Fruit fly (Drosophila melanogaster): ENCODE measurements around the gene Trc8.
A peak's percentile ranks its signal among the peaks of the same experiment; 100 is the strongest.

Trc8 gene

dm6 chr3R:29522164-29522563 lies 18.6 kb upstream of the Trc8 start (continued):
- peak; percentile 22; the same call in 1 of the 2 replicates for TF ChIP-seq Rx (GFP tag; IDR thresholded peaks at IDR 0.05)
- peak; percentile 24 for TF ChIP-seq Abd-B (GFP tag; optimal IDR thresholded peaks at IDR 0.05)
- TF ChIP-seq lov (optimal IDR thresholded peaks at IDR 0.05), result no peak
- peak; percentile 56; the same call in 1 of the 3 replicates for TF ChIP-seq lov (GFP tag; IDR thresholded peaks at IDR 0.05)
- TF ChIP-seq dan (GFP tag; IDR thresholded peaks at IDR 0.05), result peak; percentile 62; the same call in 1 of the 2 replicates
- peak; percentile 30 for TF ChIP-seq Asciz (GFP tag; optimal IDR thresholded peaks at IDR 0.05)
- TF ChIP-seq gcm2 (GFP tag; optimal IDR thresholded peaks at IDR 0.05), result no peak
- 0 out of 2 replicates have a peak, but pooled peaks have one; percentile 10 for TF ChIP-seq E2f2 (GFP tag; IDR thresholded peaks at IDR 0.05)
- TF ChIP-seq phol (tag; optimal IDR thresholded peaks at IDR 0.05), result peak; percentile 74
- TF ChIP-seq jing (GFP tag; optimal IDR thresholded peaks at IDR 0.05), result peak; percentile 34
- TF ChIP-seq CG4820 (GFP tag; optimal IDR thresholded peaks at IDR 0.05), result peak; percentile 73
- TF ChIP-seq unc-4 (GFP tag; IDR thresholded peaks at IDR 0.05; ENCODE audit: partially characterized antibody), result no peak
- TF ChIP-seq Ssrp (tag; optimal IDR thresholded peaks at IDR 0.05), result peak; percentile 54
- TF ChIP-seq CG10267 (tag; optimal IDR thresholded peaks at IDR 0.05), result peak; percentile 75
- TF ChIP-seq Xbp1 (GFP tag; optimal IDR thresholded peaks at IDR 0.05), result peak; percentile 6
- TF ChIP-seq otp (GFP tag; IDR thresholded peaks at IDR 0.05), result peak; percentile 67; the same call in 2 of the 3 replicates
- no peak for TF ChIP-seq CG16779 (GFP tag; IDR thresholded peaks at IDR 0.05)
- TF ChIP-seq CG34422 (GFP tag; IDR thresholded peaks at IDR 0.05), result peak; percentile 56; the same call in 2 of the 3 replicates
- TF ChIP-seq Chrac-16 (GFP tag; optimal IDR thresholded peaks at IDR 0.05), result peak; percentile 64
- TF ChIP-seq danr (GFP tag; IDR thresholded peaks at IDR 0.05), result peak; percentile 33; the same call in 1 of the 2 replicates
- TF ChIP-seq nerfin-1 (tag; optimal IDR thresholded peaks at IDR 0.05), result peak; percentile 46
- peak; percentile 46 for TF ChIP-seq gcm (GFP tag; optimal IDR thresholded peaks at IDR 0.05)
- TF ChIP-seq CG9727 (GFP tag; optimal IDR thresholded peaks at IDR 0.05), result peak; percentile 74
- TF ChIP-seq CG16815 (GFP tag; optimal IDR thresholded peaks at IDR 0.05), result peak; percentile 41
- TF ChIP-seq ken (GFP tag; IDR thresholded peaks at IDR 0.05), result 0 out of 3 replicates have a peak, but pooled peaks have one; percentile 24
- no peak for TF ChIP-seq gfzf (GFP tag; optimal IDR thresholded peaks at IDR 0.05)
- peak; percentile 47 for TF ChIP-seq CoRest (tag; optimal IDR thresholded peaks at IDR 0.05)
- TF ChIP-seq GATAe (GFP tag; conservative IDR thresholded peaks at IDR 0.05), result no peak
- peak in 1 of 2 experiments; percentile 49 for TF ChIP-seq eve (GFP tag; optimal IDR thresholded peaks at IDR 0.05)
- peak; percentile 28 for TF ChIP-seq MTF-1 (GFP tag; optimal IDR thresholded peaks at IDR 0.05; ENCODE audit: borderline replicate concordance)
- peak; percentile 44 for TF ChIP-seq CG10209 (GFP tag; optimal IDR thresholded peaks at IDR 0.05)
- TF ChIP-seq Six4 (GFP tag; optimal IDR thresholded peaks at IDR 0.05), result peak; percentile 45
- peak; percentile 43 for TF ChIP-seq onecut (GFP tag; IDR thresholded peaks at IDR 0.05)
- TF ChIP-seq CG31388 (GFP tag; optimal IDR thresholded peaks at IDR 0.05), result peak; percentile 36
- peak; percentile 15 for TF ChIP-seq CG8359 (GFP tag; optimal IDR thresholded peaks at IDR 0.05; ENCODE audit: borderline replicate concordance)
- no peak for TF ChIP-seq Hand (GFP tag; optimal IDR thresholded peaks at IDR 0.05)
- 0 out of 2 replicates have a peak, but pooled peaks have one; percentile 11 for TF ChIP-seq CG5953 (GFP tag; IDR thresholded peaks at IDR 0.05)
- TF ChIP-seq unpg (GFP tag; optimal IDR thresholded peaks at IDR 0.05), result peak; percentile 58
- peak; percentile 1 for TF ChIP-seq CG1529 (GFP tag; optimal IDR thresholded peaks at IDR 0.05)
- TF ChIP-seq seq (GFP tag; IDR thresholded peaks at IDR 0.05), result peak; percentile 22; the same call in 1 of the 2 replicates
- peak; percentile 8; the same call in 1 of the 2 replicates for TF ChIP-seq ranshi (GFP tag; IDR thresholded peaks at IDR 0.05)
- TF ChIP-seq CG9817 (tag; optimal IDR thresholded peaks at IDR 0.05), result no peak
- TF ChIP-seq CG2875 (GFP tag; optimal IDR thresholded peaks at IDR 0.05), result peak; percentile 12
- TF ChIP-seq Gsc (GFP tag; IDR thresholded peaks at IDR 0.05), result no peak
- peak; percentile 49 for TF ChIP-seq Sox102F (GFP tag; optimal IDR thresholded peaks at IDR 0.05)
- peak; percentile 7 for TF ChIP-seq CG12155 (GFP tag; optimal IDR thresholded peaks at IDR 0.05)
- TF ChIP-seq sens-2 (GFP tag; IDR thresholded peaks at IDR 0.05), result 0 out of 2 replicates have a peak, but pooled peaks have one; percentile 26
- TF ChIP-seq CG1602 (GFP tag; optimal IDR thresholded peaks at IDR 0.05), result peak; percentile 5
- peak; percentile 32; the same call in 1 of the 3 replicates for TF ChIP-seq croc (GFP tag; conservative IDR thresholded peaks at IDR 0.05)
- peak; percentile 15 for TF ChIP-seq lbe (GFP tag; optimal IDR thresholded peaks at IDR 0.05)
